Worm (Caenorhabditis elegans) whole organism, L4 larva: Measurements from ENCODE around the gene sdz-27.

Experiments used
- nhr-25 ChIP-seq: sonication (generic microtip); optimal IDR thresholded peaks from 2 replicates; lab custom pipeline; 2017; ENCODE audit warnings: missing genetic modification characterization, mild to moderate bottlenecking, missing compliant biosample characterization, antibody characterized with exemption, moderate library complexity, borderline replicate concordance; ENCODE audit not compliant: insufficient read depth
- unc-62 ChIP-seq, 3 experiments: fragments of 150-350 bp in 1 of 3; sonication (generic microtip); optimal IDR thresholded peaks in 2 of 3; peaks in 1 of 3; 1 replicate in 1 of 3; 2 replicates in 2 of 3; lab custom pipeline; 2014 to 2017; ENCODE audit warnings: missing biosample characterization in 3 of 3, missing genetic modification characterization in 3 of 3, missing genetic modification reagents in 3 of 3, missing genotype in 1 of 3

- no peak for TF ChIP-seq unc-62 (GFP tag; optimal IDR thresholded peaks at IDR 0.05 in 1 of 2; lab: Kevin White, UChicago)
- no peak for TF ChIP-seq unc-62 (tag; optimal IDR thresholded peaks at IDR 0.05; lab: Kevin White, UChicago)
- no peak for TF ChIP-seq nhr-25 (tag; lab: Kevin White, UChicago)
Measured at ce11 chrIV:11226545-11226944, 39.7 kb downstream of the sdz-27 start.
